Fruit fly (Drosophila melanogaster) whole organism: ENCODE data around the gene Nulp1.

Experiments used
- CG8478 ChIP-seq: fragments of >200 bp; optimal IDR thresholded peaks from 2 replicates; lab custom pipeline; 2018; ENCODE audit warnings: inconsistent platforms
- pan ChIP-seq: fragments of >200 bp; optimal IDR thresholded peaks from 2 replicates; lab custom pipeline; 2017
- psq ChIP-seq: fragments of >200 bp; optimal IDR thresholded peaks from 2 replicates; lab custom pipeline; 2017
- usp ChIP-seq: fragments of >200 bp; optimal IDR thresholded peaks from 2 replicates; lab custom pipeline; 2017; ENCODE audit warnings: missing biosample characterization, missing genetic modification characterization, mixed read lengths

DNA sequence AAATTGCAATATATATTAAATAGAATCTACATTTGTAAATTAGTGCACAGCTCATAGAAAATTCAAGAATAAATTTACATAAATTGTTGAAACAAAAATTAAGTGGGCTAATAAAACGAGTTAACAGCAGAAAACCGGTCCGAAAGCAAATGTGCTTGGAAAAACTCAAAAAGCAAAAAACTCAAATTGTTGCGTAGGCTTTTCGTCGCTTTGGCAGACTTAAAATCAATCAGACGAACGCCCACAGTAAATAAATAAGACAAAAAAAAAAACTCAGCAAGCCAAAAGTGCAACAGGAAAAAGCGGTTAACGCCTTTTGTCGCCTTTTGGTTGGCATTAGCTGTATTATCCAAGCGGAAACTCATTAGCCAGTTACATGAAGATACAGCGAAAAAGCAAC, 32.2 kb upstream of the Nulp1 start:
- TF ChIP-seq CG8478 (lab: Kevin White, UChicago) = no peak
- TF ChIP-seq usp = no peak
- no peak for TF ChIP-seq psq (lab: Kevin White, UChicago)
- no peak for TF ChIP-seq pan (lab: Kevin White, UChicago)
